Fruit fly (Drosophila melanogaster) whole organism, prepupa: Measurements from ENCODE around the gene ND-51.

Experiments
- Blimp-1 ChIP-seq: fragments of 200-800 bp; sonication (Bioruptor generic); optimal IDR thresholded peaks from 3 replicates; lab custom pipeline; 2017; ENCODE audit warnings: missing biosample characterization, missing genetic modification characterization, mild to moderate bottlenecking, moderate library complexity, missing genetic modification reagents
- CG10631 ChIP-seq: fragments of 200-800 bp; sonication (Bioruptor generic); optimal IDR thresholded peaks from 2 replicates; lab custom pipeline; 2016; ENCODE audit warnings: missing biosample characterization, missing genetic modification characterization
- CG10669 ChIP-seq: fragments of 200-800 bp; sonication (Bioruptor generic); optimal IDR thresholded peaks from 3 replicates; lab custom pipeline; 2018; ENCODE audit warnings: missing biosample characterization, mild to moderate bottlenecking, missing genetic modification characterization, moderate library complexity
- CG11294 ChIP-seq: fragments of 200-800 bp; sonication (Bioruptor generic); IDR thresholded peaks from 2 replicates; pipeline ENCODE4 v1.3.6; 2022; ENCODE audit warnings: missing biosample characterization, missing genetic modification characterization
- CG11762 ChIP-seq: fragments of 200-800 bp; sonication (Bioruptor generic); optimal IDR thresholded peaks from 3 replicates; lab custom pipeline; 2016; ENCODE audit warnings: missing biosample characterization, missing genetic modification characterization; ENCODE audit not compliant: insufficient read depth
- CG11902 ChIP-seq: fragments of 200-800 bp; sonication (Bioruptor generic); optimal IDR thresholded peaks from 3 replicates; lab custom pipeline; 2016; ENCODE audit warnings: missing biosample characterization, missing genetic modification characterization
- CG15336 ChIP-seq: fragments of 200-800 bp; sonication (Bioruptor generic); IDR thresholded peaks from 2 replicates; pipeline ENCODE4 v1.3.6; 2022; ENCODE audit warnings: missing biosample characterization, missing genetic modification characterization
- CG16779 ChIP-seq: fragments of 200-800 bp; sonication (Bioruptor generic); optimal IDR thresholded peaks from 3 replicates; lab custom pipeline; 2017; ENCODE audit warnings: missing biosample characterization, mild to moderate bottlenecking, missing genetic modification characterization
- CG31627 ChIP-seq: fragments of 200-800 bp; sonication (Bioruptor generic); optimal IDR thresholded peaks from 3 replicates; lab custom pipeline; 2016; ENCODE audit warnings: missing biosample characterization, missing genetic modification characterization
- CG34406 ChIP-seq: fragments of 200-800 bp; sonication (Bioruptor generic); optimal IDR thresholded peaks from 3 replicates; lab custom pipeline; 2016; ENCODE audit warnings: missing biosample characterization, missing genetic modification characterization
- CG3919 ChIP-seq: fragments of 200-800 bp; sonication (Bioruptor generic); optimal IDR thresholded peaks from 3 replicates; lab custom pipeline; 2016; ENCODE audit warnings: missing biosample characterization, missing genetic modification characterization
- CG6276 ChIP-seq: fragments of 200-800 bp; sonication (Bioruptor generic); optimal IDR thresholded peaks from 2 replicates; lab custom pipeline; 2017; ENCODE audit warnings: missing biosample characterization, mild to moderate bottlenecking, missing genetic modification characterization
- CG6792 ChIP-seq: fragments of 200-800 bp; sonication (Bioruptor generic); optimal IDR thresholded peaks from 3 replicates; lab custom pipeline; 2016; ENCODE audit warnings: missing biosample characterization, missing genetic modification characterization
- CG7368 ChIP-seq: fragments of 200-800 bp; sonication (Bioruptor generic); optimal IDR thresholded peaks from 3 replicates; lab custom pipeline; 2016; ENCODE audit warnings: missing biosample characterization, missing genetic modification characterization
- CG8119 ChIP-seq: fragments of 200-800 bp; sonication (Bioruptor generic); IDR thresholded peaks from 3 replicates; pipeline ENCODE4 v1.3.6; 2022; ENCODE audit warnings: missing biosample characterization, missing genetic modification characterization
- CG8632 ChIP-seq: fragments of 200-800 bp; sonication (Bioruptor generic); optimal IDR thresholded peaks from 3 replicates; lab custom pipeline; 2016; ENCODE audit warnings: missing biosample characterization, missing genetic modification characterization
- CG9139 ChIP-seq: fragments of 200-800 bp; sonication (Bioruptor generic); optimal IDR thresholded peaks from 3 replicates; lab custom pipeline; 2017; ENCODE audit warnings: missing biosample characterization, mild to moderate bottlenecking, missing genetic modification characterization
- Eip75B ChIP-seq: fragments of 200-800 bp; sonication (Bioruptor generic); optimal IDR thresholded peaks from 3 replicates; lab custom pipeline; 2016; ENCODE audit warnings: missing biosample characterization, missing genetic modification characterization
- Eip78C ChIP-seq: fragments of 200-800 bp; sonication (Bioruptor generic); peaks from one replicate; lab custom pipeline; 2016; ENCODE audit warnings: missing biosample characterization, missing genetic modification characterization
- Eip93F ChIP-seq: fragments of 200-800 bp; sonication (Bioruptor generic); optimal IDR thresholded peaks from 2 replicates; lab custom pipeline; 2016; ENCODE audit warnings: missing biosample characterization, mild to moderate bottlenecking, missing genetic modification characterization
- Gug ChIP-seq: fragments of 200-800 bp; sonication (Bioruptor generic); IDR thresholded peaks from 2 replicates; pipeline ENCODE4 v1.3.6; 2022; ENCODE audit warnings: missing biosample characterization, missing genetic modification characterization
- Hr39 ChIP-seq: fragments of 200-800 bp; sonication (Bioruptor generic); optimal IDR thresholded peaks from 2 replicates; lab custom pipeline; 2016; ENCODE audit warnings: missing biosample characterization, missing genetic modification characterization
- Hr4 ChIP-seq: fragments of 200-800 bp; sonication (Bioruptor generic); optimal IDR thresholded peaks from 3 replicates; lab custom pipeline; 2016; ENCODE audit warnings: missing biosample characterization, missing genetic modification characterization
- Lpt ChIP-seq: fragments of 200-800 bp; sonication (Bioruptor generic); optimal IDR thresholded peaks from 3 replicates; lab custom pipeline; 2016; ENCODE audit warnings: missing biosample characterization, missing genetic modification characterization
- Sox15 ChIP-seq: fragments of 200-800 bp; sonication (Bioruptor generic); optimal IDR thresholded peaks from 3 replicates; lab custom pipeline; 2016; ENCODE audit warnings: missing biosample characterization, missing genetic modification characterization
- achi ChIP-seq: fragments of 200-800 bp; sonication (Bioruptor generic); optimal IDR thresholded peaks from 3 replicates; lab custom pipeline; 2016; ENCODE audit warnings: missing biosample characterization, missing genetic modification characterization
- acj6 ChIP-seq: fragments of 200-800 bp; sonication (Bioruptor generic); optimal IDR thresholded peaks from 3 replicates; lab custom pipeline; 2016; ENCODE audit warnings: missing biosample characterization, missing genetic modification characterization
- dac ChIP-seq: fragments of 200-800 bp; sonication (Bioruptor generic); optimal IDR thresholded peaks from 2 replicates; lab custom pipeline; 2017; ENCODE audit warnings: missing biosample characterization, mild to moderate bottlenecking, missing genetic modification characterization
- eg ChIP-seq: fragments of 200-800 bp; sonication (Bioruptor generic); IDR thresholded peaks from 3 replicates; pipeline ENCODE4 v1.3.6; 2022; ENCODE audit warnings: missing biosample characterization, missing genetic modification characterization
- esn ChIP-seq: fragments of 200-800 bp; sonication (Bioruptor generic); optimal IDR thresholded peaks from 2 replicates; lab custom pipeline; 2016; ENCODE audit warnings: missing biosample characterization, mild to moderate bottlenecking, missing genetic modification characterization, moderate library complexity
- fd59A ChIP-seq: fragments of 200-800 bp; sonication (Bioruptor generic); optimal IDR thresholded peaks from 2 replicates; lab custom pipeline; 2017; ENCODE audit warnings: missing biosample characterization, mild to moderate bottlenecking, missing genetic modification characterization, missing genetic modification reagents
- fd85E ChIP-seq: fragments of 200-800 bp; sonication (Bioruptor generic); optimal IDR thresholded peaks from 3 replicates; lab custom pipeline; 2016; ENCODE audit warnings: missing biosample characterization, missing genetic modification characterization
- fkh ChIP-seq: fragments of 200-800 bp; sonication (Bioruptor generic); optimal IDR thresholded peaks from 3 replicates; lab custom pipeline; 2017; ENCODE audit warnings: missing biosample characterization, mild to moderate bottlenecking, missing genetic modification characterization, moderate library complexity
- lz ChIP-seq: fragments of 200-800 bp; sonication (Bioruptor generic); optimal IDR thresholded peaks from 3 replicates; lab custom pipeline; 2016; ENCODE audit warnings: missing biosample characterization, missing genetic modification characterization
- net ChIP-seq: fragments of 200-800 bp; sonication (Bioruptor generic); optimal IDR thresholded peaks from 3 replicates; lab custom pipeline; 2016; ENCODE audit warnings: missing biosample characterization, missing genetic modification characterization
- pdm3 ChIP-seq: fragments of 200-800 bp; sonication (Bioruptor generic); optimal IDR thresholded peaks from 3 replicates; lab custom pipeline; 2016; ENCODE audit warnings: missing biosample characterization, missing genetic modification characterization
- salr ChIP-seq, 2 experiments: fragments of 200-800 bp; sonication (Bioruptor generic); optimal IDR thresholded peaks; 3 replicates each; lab custom pipeline; 2016 to 2018; ENCODE audit warnings: missing biosample characterization in 2 of 2, missing genetic modification characterization in 2 of 2, mild to moderate bottlenecking in 1 of 2
- spab ChIP-seq: fragments of 200-800 bp; sonication (Bioruptor generic); optimal IDR thresholded peaks from 2 replicates; lab custom pipeline; 2017; ENCODE audit warnings: missing biosample characterization, mild to moderate bottlenecking, missing genetic modification characterization, missing genetic modification reagents
- ss ChIP-seq, 2 experiments: fragments of 200-800 bp; sonication (Bioruptor generic); optimal IDR thresholded peaks; 2 replicates in 1 of 2; 3 replicates in 1 of 2; lab custom pipeline; 2017 to 2018; ENCODE audit warnings: mild to moderate bottlenecking in 2 of 2, missing biosample characterization in 2 of 2, missing genetic modification characterization in 2 of 2, moderate library complexity in 1 of 2
- svp ChIP-seq: fragments of 200-800 bp; sonication (Bioruptor generic); peaks from one replicate; lab custom pipeline; 2016; ENCODE audit warnings: missing biosample characterization, missing genetic modification characterization
- topi ChIP-seq: fragments of 200-800 bp; sonication (Bioruptor generic); optimal IDR thresholded peaks from 3 replicates; lab custom pipeline; 2016; ENCODE audit warnings: missing biosample characterization, missing genetic modification characterization
- vri ChIP-seq: fragments of 200-800 bp; sonication (Bioruptor generic); optimal IDR thresholded peaks from 3 replicates; lab custom pipeline; 2016; ENCODE audit warnings: missing biosample characterization, mild to moderate bottlenecking, missing genetic modification characterization

The ND-51 gene

dm6 chr2L:6045972-6046718 is 16.4 kb downstream of the ND-51 start, which contains the start of gene Pfas (continued):
- TF ChIP-seq lz (GFP tag; lab: Kevin White, UChicago) (peak; percentile 70), Lpt (GFP tag; lab: Kevin White, UChicago) (peak; percentile 8), Eip93F (GFP tag; lab: Kevin White, UChicago) (no peak), vri (GFP tag; lab: Kevin White, UChicago) (peak; percentile 98), esn (peak; percentile 76), pdm3 (GFP tag; lab: Kevin White, UChicago) (no peak), acj6 (GFP tag; lab: Kevin White, UChicago) (peak; percentile 64), dac (GFP tag; lab: Kevin White, UChicago) (no peak), spab (GFP tag; lab: Kevin White, UChicago) (no peak), CG16779 (no peak), CG7368 (GFP tag; lab: Kevin White, UChicago) (peak; percentile 37), CG31627 (GFP tag; lab: Kevin White, UChicago) (peak; percentile 63), fd85E (no peak), CG10669 (GFP tag; lab: Kevin White, UChicago) (no peak), CG11294 (GFP tag; lab: Robert Waterston, UW) (peak; percentile 29; the same call in 1 of the 2 replicates), CG10631 (GFP tag; lab: Kevin White, UChicago) (no peak), salr (GFP tag; optimal IDR thresholded peaks at IDR 0.05; lab: Kevin White, UChicago) (no peak), CG6792 (GFP tag; lab: Kevin White, UChicago) (peak; percentile 60), CG11762 (GFP tag; lab: Kevin White, UChicago) (no peak), fd59A (GFP tag; lab: Kevin White, UChicago) (peak; percentile 42), fkh (GFP tag; lab: Kevin White, UChicago) (peak; percentile 40), Eip78C (GFP tag; lab: Kevin White, UChicago) (peak; percentile 90), eg (GFP tag; lab: Robert Waterston, UW) (peak; percentile 49; the same call in 2 of the 3 replicates), CG15336 (GFP tag; lab: Robert Waterston, UW) (0 out of 2 replicates have a peak, but pooled peaks have one; percentile 33), net (peak; percentile 51), CG9139 (GFP tag; lab: Kevin White, UChicago) (no peak), CG11902 (GFP tag; lab: Kevin White, UChicago) (no peak)

dm6 chr2L:6045484-6045883 is 17.1 kb downstream of the ND-51 start:
- TF ChIP-seq svp (GFP tag; lab: Kevin White, UChicago) (peak; percentile 99), ss (GFP tag; optimal IDR thresholded peaks at IDR 0.05; lab: Kevin White, UChicago) (no peak), CG7368 (GFP tag; lab: Kevin White, UChicago) (no peak), CG10631 (GFP tag; lab: Kevin White, UChicago) (no peak), Gug (no peak)

dm6 chr2L:6037830-6038229 is 24.7 kb downstream of the ND-51 start, which contains the start of the genes CG9117 and CG31643:
Gene CG9117, minus strand, starts transcription at chr2L:6037902.
Gene CG31643, plus strand, starts transcription at chr2L:6038117.
- TF ChIP-seq CG8119 (no peak), Eip75B (GFP tag; lab: Kevin White, UChicago) (no peak), fkh (GFP tag; lab: Kevin White, UChicago) (no peak), topi (GFP tag; lab: Kevin White, UChicago) (peak; percentile 62), dac (GFP tag; lab: Kevin White, UChicago) (no peak), salr (GFP tag; optimal IDR thresholded peaks at IDR 0.05; lab: Kevin White, UChicago) (no peak), CG31627 (GFP tag; lab: Kevin White, UChicago) (peak; percentile 73), CG3919 (no peak), Blimp-1 (GFP tag; lab: Kevin White, UChicago) (no peak), vri (GFP tag; lab: Kevin White, UChicago) (no peak), fd85E (no peak), CG16779 (no peak), Sox15 (GFP tag; lab: Kevin White, UChicago) (peak; percentile 26), achi (GFP tag; lab: Kevin White, UChicago) (peak; percentile 73), svp (GFP tag; lab: Kevin White, UChicago) (peak; percentile 95), acj6 (GFP tag; lab: Kevin White, UChicago) (no peak), net (peak; percentile 40), CG9139 (GFP tag; lab: Kevin White, UChicago) (no peak), Hr4 (GFP tag; lab: Kevin White, UChicago) (no peak), fd59A (GFP tag; lab: Kevin White, UChicago) (no peak), Lpt (GFP tag; lab: Kevin White, UChicago) (no peak), esn (peak; percentile 79), CG6792 (GFP tag; lab: Kevin White, UChicago) (peak; percentile 51), CG15336 (GFP tag; lab: Robert Waterston, UW) (peak; percentile 62), CG8632 (GFP tag; lab: Kevin White, UChicago) (no peak), CG34406 (GFP tag; lab: Kevin White, UChicago) (peak; percentile 55), CG10631 (GFP tag; lab: Kevin White, UChicago) (no peak), CG11762 (GFP tag; lab: Kevin White, UChicago) (peak; percentile 18), CG11294 (GFP tag; lab: Robert Waterston, UW) (no peak), Hr39 (GFP tag; lab: Kevin White, UChicago) (peak; percentile 73), lz (GFP tag; lab: Kevin White, UChicago) (peak; percentile 65), spab (GFP tag; lab: Kevin White, UChicago) (no peak), ss (GFP tag; optimal IDR thresholded peaks at IDR 0.05; lab: Kevin White, UChicago) (no peak), Eip78C (GFP tag; lab: Kevin White, UChicago) (peak; percentile 84), CG6276 (GFP tag; lab: Kevin White, UChicago) (no peak)
